Worm (Caenorhabditis elegans): ENCODE data around the gene B0280.17.

The B0280.17 gene

ce11 chrIII:7087691-7088323 is 48.1 kb downstream of the B0280.17 start, which contains the start of gene fubl-2:
TSS of gene fubl-2 (minus strand) at chrIII:7087741.
- TF ChIP-seq unc-86 (tag; optimal IDR thresholded peaks at IDR 0.05) = peak; percentile 43
- no peak for TF ChIP-seq fkh-10 (GFP tag; optimal IDR thresholded peaks at IDR 0.05)
- no peak for TF ChIP-seq nhr-28 (tag; optimal IDR thresholded peaks at IDR 0.05)
- peak; percentile 12 to 45 (median 20) for TF ChIP-seq ceh-82 (tag; optimal IDR thresholded peaks at IDR 0.05)
- peak; percentile 0 for TF ChIP-seq F16B12.6 (tag; optimal IDR thresholded peaks at IDR 0.05)
- TF ChIP-seq xbp-1 (tag; optimal IDR thresholded peaks at IDR 0.05) = peak; percentile 74
- no peak for TF ChIP-seq ztf-4 (tag; optimal IDR thresholded peaks at IDR 0.05)
- no peak for TF ChIP-seq pqm-1 (tag; optimal IDR thresholded peaks at IDR 0.05)
- no peak for TF ChIP-seq ces-1 (GFP tag; optimal IDR thresholded peaks at IDR 0.05)
- no peak for TF ChIP-seq alr-1 (tag; optimal IDR thresholded peaks at IDR 0.05; ENCODE audit: borderline replicate concordance)
- no peak for TF ChIP-seq hlh-17 (GFP tag; optimal IDR thresholded peaks at IDR 0.05; ENCODE audit: borderline replicate concordance)
- TF ChIP-seq lin-15B (tag; optimal IDR thresholded peaks at IDR 0.05) = peak; percentile 66
- no peak for TF ChIP-seq mab-9 (GFP tag; IDR thresholded peaks at IDR 0.05)
- peak; percentile 76 to 77 for TF ChIP-seq lsy-2 (tag; optimal IDR thresholded peaks at IDR 0.05)
- no peak for TF ChIP-seq C34B4.2 (tag; optimal IDR thresholded peaks at IDR 0.05)
- no peak for TF ChIP-seq sptf-1 (tag; optimal IDR thresholded peaks at IDR 0.05)
- no peak for TF ChIP-seq unc-30 (tag; optimal IDR thresholded peaks at IDR 0.05)
- TF ChIP-seq sup-37 (GFP tag; optimal IDR thresholded peaks at IDR 0.05) = no peak
- no peak for TF ChIP-seq aly-2 (tag; optimal IDR thresholded peaks at IDR 0.05)
- no peak for TF ChIP-seq mef-2 (tag; optimal IDR thresholded peaks at IDR 0.05)
- peak; percentile 72 for TF ChIP-seq nhr-90 (tag; optimal IDR thresholded peaks at IDR 0.05; ENCODE audit: poor library complexity)
- peak; percentile 62 for TF ChIP-seq pax-3 (tag; optimal IDR thresholded peaks at IDR 0.05)
- peak in 1 of 6 experiments; percentile 38 for TF ChIP-seq elt-3 (tag; optimal IDR thresholded peaks at IDR 0.05)
- peak; percentile 52 for TF ChIP-seq ceh-90 (tag; optimal IDR thresholded peaks at IDR 0.05)
- TF ChIP-seq lin-14 (GFP tag; optimal IDR thresholded peaks at IDR 0.05) = peak; percentile 83
- TF ChIP-seq grh-1 (GFP tag; IDR thresholded peaks at IDR 0.05) = no peak
- no peak for TF ChIP-seq nhr-84 (tag; optimal IDR thresholded peaks at IDR 0.05)
- TF ChIP-seq efl-3 (GFP tag; optimal IDR thresholded peaks at IDR 0.05) = no peak
- TF ChIP-seq ceh-8 (GFP tag; optimal IDR thresholded peaks at IDR 0.05) = no peak
- no peak for TF ChIP-seq hpl-2 (GFP tag; optimal IDR thresholded peaks at IDR 0.05)
- peak; percentile 62 for TF ChIP-seq nhr-19 (GFP tag; conservative IDR thresholded peaks at IDR 0.05)
- TF ChIP-seq C04F5.9 (tag; optimal IDR thresholded peaks at IDR 0.05) = peak; percentile 45
- TF ChIP-seq vab-15 (tag; optimal IDR thresholded peaks at IDR 0.05) = peak; percentile 51
- TF ChIP-seq fos-1 (tag; optimal IDR thresholded peaks at IDR 0.05) = peak; percentile 19
- TF ChIP-seq dsc-1 (tag; optimal IDR thresholded peaks at IDR 0.05) = peak; percentile 79
- no peak for TF ChIP-seq egl-27 (tag; optimal IDR thresholded peaks at IDR 0.05)
- peak; percentile 43 for TF ChIP-seq C16A3.4 (tag; optimal IDR thresholded peaks at IDR 0.05)
- TF ChIP-seq rnt-1 (tag; optimal IDR thresholded peaks at IDR 0.05) = peak; percentile 94
- TF ChIP-seq Y116A8C.19 (tag; optimal IDR thresholded peaks at IDR 0.05; ENCODE audit: borderline replicate concordance) = no peak
- peak; percentile 73 for TF ChIP-seq egl-13 (tag; optimal IDR thresholded peaks at IDR 0.05)
- no peak for TF ChIP-seq nhr-11 (tag; optimal IDR thresholded peaks at IDR 0.05)
- no peak for TF ChIP-seq lin-39 (tag; optimal IDR thresholded peaks at IDR 0.05)
- TF ChIP-seq elt-2 (tag; optimal IDR thresholded peaks at IDR 0.05) = no peak
- peak; percentile 71 for TF ChIP-seq snu-23 (GFP tag; optimal IDR thresholded peaks at IDR 0.05)
- peak; percentile 87 for TF ChIP-seq nhr-85 (tag)
- TF ChIP-seq snpc-4 (tag; optimal IDR thresholded peaks at IDR 0.05) = peak; percentile 24
- TF ChIP-seq zip-4 (GFP tag; optimal IDR thresholded peaks at IDR 0.05) = no peak
- TF ChIP-seq nhr-76 (tag; optimal IDR thresholded peaks at IDR 0.05) = no peak
- no peak; the same call in 1 of the 2 replicates for TF ChIP-seq unc-98 (GFP tag; IDR thresholded peaks at IDR 0.05)
- peak; percentile 51 for TF ChIP-seq irx-1 (tag; optimal IDR thresholded peaks at IDR 0.05)
- TF ChIP-seq fkh-8 (tag; optimal IDR thresholded peaks at IDR 0.05) = peak; percentile 65
- no peak for TF ChIP-seq mdl-1 (tag; optimal IDR thresholded peaks at IDR 0.05)
